Worm (Caenorhabditis elegans): ENCODE data around the gene clc-32.

Gene clc-32

ce11 chrV:16120922-16121321 lies 20.0 kb downstream of the clc-32 start, which contains the start of gene skr-3:
Gene skr-3, plus strand, starts transcription at chrV:16121084.
- TF ChIP-seq dve-1 (tag; optimal IDR thresholded peaks at IDR 0.05; ENCODE audit: insufficient read depth) (peak; percentile 45), nhr-28 (tag; optimal IDR thresholded peaks at IDR 0.05) (peak; percentile 61), unc-62 (GFP tag; optimal IDR thresholded peaks at IDR 0.05 in 1 of 2) (peak in 1 of 2 experiments; percentile 14), unc-62 (tag; optimal IDR thresholded peaks at IDR 0.05) (no peak), F10B5.3 (tag; optimal IDR thresholded peaks at IDR 0.05) (no peak), mxl-2 (GFP tag; conservative IDR thresholded peaks at IDR 0.05) (no peak), ceh-62 (tag; optimal IDR thresholded peaks at IDR 0.05) (no peak), pqm-1 (tag; optimal IDR thresholded peaks at IDR 0.05) (peak; percentile 54), tra-1 (GFP tag; IDR thresholded peaks at IDR 0.05) (0 out of 2 replicates have a peak, but pooled peaks have one; percentile 49), dmd-6 (GFP tag; IDR thresholded peaks at IDR 0.05) (peak; percentile 49; the same call in 1 of the 2 replicates), daf-16 (GFP tag; optimal IDR thresholded peaks at IDR 0.05) (no peak), daf-16 (tag; optimal IDR thresholded peaks at IDR 0.05) (peak; percentile 66), spr-3 (GFP tag; optimal IDR thresholded peaks at IDR 0.05) (no peak), ztf-11 (tag; optimal IDR thresholded peaks at IDR 0.05) (no peak), egl-43 (GFP tag; IDR thresholded peaks at IDR 0.05) (no peak)

DNA sequence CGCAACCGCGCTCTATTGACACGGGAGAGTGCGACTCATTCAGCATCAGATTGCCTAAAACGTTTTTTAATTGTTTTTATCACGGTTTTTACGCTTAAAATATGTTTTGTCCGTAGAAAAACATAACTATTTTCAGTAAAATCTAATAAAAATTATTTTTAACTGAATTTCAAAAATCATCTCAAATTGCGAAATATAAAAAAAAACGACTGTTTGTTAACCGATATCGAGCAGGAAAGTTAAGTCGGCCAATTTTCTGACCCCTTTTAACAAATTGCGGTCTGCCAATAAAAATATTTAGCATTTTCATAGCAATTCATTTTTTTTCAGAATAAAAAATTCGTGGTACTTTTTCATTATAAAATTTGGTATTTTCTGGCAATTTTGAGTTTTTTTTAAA lies 20.5 kb downstream of the clc-32 start:
- TF ChIP-seq F49E8.2 (tag; optimal IDR thresholded peaks at IDR 0.05; ENCODE audit: borderline replicate concordance) (no peak), aha-1 (tag) (peak; percentile 78)

DNA sequence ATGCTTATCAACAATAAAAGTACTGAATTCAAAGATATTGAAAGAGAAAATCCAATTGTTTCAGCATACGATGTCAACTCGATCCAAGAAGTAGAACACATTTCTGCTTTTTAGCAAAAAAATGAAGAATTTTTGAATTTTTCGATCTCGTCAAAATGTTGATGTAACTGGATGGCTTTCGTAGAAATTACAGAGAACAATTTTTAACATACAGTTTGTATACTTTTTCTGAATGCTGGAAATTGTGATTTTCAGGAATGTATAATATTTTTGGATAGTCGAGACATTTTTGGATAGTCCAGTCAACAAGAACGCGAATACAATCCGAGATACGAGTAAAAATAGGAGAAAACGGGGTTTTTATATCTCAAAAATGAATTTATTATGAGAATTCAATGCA lies 22.4 kb downstream of the clc-32 start, which contains the start of gene str-103:
str-103 (minus strand) TSS at position 101 of the 400 bp plus-strand sequence.
- TF ChIP-seq T20F7.1 (GFP tag; optimal IDR thresholded peaks at IDR 0.05) (no peak), zip-2 (tag; optimal IDR thresholded peaks at IDR 0.05) (no peak), mep-1 (tag; optimal IDR thresholded peaks at IDR 0.05) (no peak), mxl-2 (GFP tag; conservative IDR thresholded peaks at IDR 0.05) (no peak), dve-1 (tag; optimal IDR thresholded peaks at IDR 0.05; ENCODE audit: insufficient read depth) (no peak), ceh-20 (GFP tag; IDR thresholded peaks at IDR 0.05) (no peak), egl-43 (GFP tag; IDR thresholded peaks at IDR 0.05) (no peak), pha-4 (GFP tag; IDR thresholded peaks at IDR 0.05) (no peak), pha-4 (tag; optimal IDR thresholded peaks at IDR 0.05) (no peak), nhr-41 (GFP tag; IDR thresholded peaks at IDR 0.05) (no peak), mes-2 (tag; optimal IDR thresholded peaks at IDR 0.05; ENCODE audit: poor library complexity, severe bottlenecking) (no peak), ctbp-1 (GFP tag; IDR thresholded peaks at IDR 0.05) (no peak), nhr-11 (tag; optimal IDR thresholded peaks at IDR 0.05) (no peak), daf-12 (tag; optimal IDR thresholded peaks at IDR 0.05) (no peak), tag-97 (GFP tag; IDR thresholded peaks at IDR 0.05) (no peak), F49E8.2 (tag; optimal IDR thresholded peaks at IDR 0.05; ENCODE audit: borderline replicate concordance) (no peak), php-3 (GFP tag; IDR thresholded peaks at IDR 0.05) (no peak)

DNA sequence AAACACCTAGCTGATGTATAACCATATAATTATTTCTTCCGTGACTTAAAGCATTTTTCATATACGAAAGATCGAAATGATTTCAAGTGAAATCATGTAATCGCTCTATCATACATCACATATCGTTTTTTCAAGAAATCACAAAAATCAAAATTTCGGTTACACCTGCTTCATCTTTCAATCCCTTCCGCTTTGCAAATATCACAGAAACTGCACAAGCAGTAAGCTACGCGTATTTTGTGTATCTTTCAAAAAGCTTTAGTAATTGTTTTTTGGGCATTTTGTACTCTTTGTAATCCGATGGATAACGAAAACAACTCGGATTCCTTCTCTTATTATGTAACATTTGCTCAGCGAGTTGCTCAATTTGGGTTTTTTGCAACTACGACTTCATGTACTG lies 25.6 kb downstream of the clc-32 start, which contains the start of gene str-25:
str-25 (plus strand) TSS at position 301 of the 400 bp plus-strand sequence.
- no peak for TF ChIP-seq nhr-11 (tag; optimal IDR thresholded peaks at IDR 0.05)
- TF ChIP-seq attf-4 (tag; optimal IDR thresholded peaks at IDR 0.05) = no peak
- no peak for TF ChIP-seq daf-12 (tag; optimal IDR thresholded peaks at IDR 0.05)
- TF ChIP-seq duxl-1 (tag; optimal IDR thresholded peaks at IDR 0.05; ENCODE audit: poor library complexity) = no peak
- TF ChIP-seq nhr-28 (tag; optimal IDR thresholded peaks at IDR 0.05) = no peak
- no peak for TF ChIP-seq T26A8.4 (GFP tag; IDR thresholded peaks at IDR 0.05)
- TF ChIP-seq sdz-12 (GFP tag; optimal IDR thresholded peaks at IDR 0.05) = no peak
- no peak for TF ChIP-seq lin-13 (GFP tag; optimal IDR thresholded peaks at IDR 0.05)
- no peak for TF ChIP-seq tag-97 (GFP tag; IDR thresholded peaks at IDR 0.05)
- no peak for TF ChIP-seq ceh-28 (tag; optimal IDR thresholded peaks at IDR 0.05)
- TF ChIP-seq lim-7 (GFP tag; IDR thresholded peaks at IDR 0.05) = no peak
